Worm (Caenorhabditis elegans) whole organism, L4 larva: ENCODE data around the gene F11D11.6.

ENCODE experiments used
- F49E8.2 ChIP-seq: sonication (generic microtip); optimal IDR thresholded peaks from 2 replicates; lab custom pipeline; 2016; ENCODE audit warnings: missing compliant biosample characterization, mild to moderate bottlenecking, missing genetic modification characterization, borderline replicate concordance
- Y48G9A.11 ChIP-seq: fragments of 200-800 bp; sonication (Bioruptor generic); IDR thresholded peaks from 2 replicates; pipeline ENCODE4 v1.3.6; 2022; ENCODE audit warnings: missing genetic modification reagents, missing genetic modification characterization, missing compliant biosample characterization
- Y5F2A.4 ChIP-seq: fragments of 200-800 bp; sonication (Bioruptor generic); optimal IDR thresholded peaks from 2 replicates; lab custom pipeline; 2018; ENCODE audit warnings: mild to moderate bottlenecking, missing genetic modification characterization, missing compliant biosample characterization
- aly-2 ChIP-seq: sonication (generic microtip); optimal IDR thresholded peaks from 2 replicates; lab custom pipeline; 2018; ENCODE audit warnings: missing biosample characterization, missing genetic modification characterization
- attf-4 ChIP-seq: sonication (generic microtip); optimal IDR thresholded peaks from 3 replicates; lab custom pipeline; 2017; ENCODE audit warnings: missing biosample characterization, missing genetic modification characterization
- ceh-20 ChIP-seq: fragments of 200-800 bp; sonication (Bioruptor generic); IDR thresholded peaks from 2 replicates; pipeline ENCODE4 v1.3.6; 2022; ENCODE audit warnings: missing genetic modification reagents, missing genetic modification characterization, missing compliant biosample characterization
- ctbp-1 ChIP-seq: fragments of 200-800 bp; sonication (Bioruptor generic); IDR thresholded peaks from 2 replicates; pipeline ENCODE4 v1.3.6; 2022; ENCODE audit warnings: missing genetic modification reagents, missing genetic modification characterization, missing compliant biosample characterization
- daf-8 ChIP-seq: fragments of 200-800 bp; sonication (Bioruptor generic); IDR thresholded peaks from 2 replicates; pipeline ENCODE4 v1.3.6; 2022; ENCODE audit warnings: missing genetic modification characterization, missing compliant biosample characterization
- dpl-1 ChIP-seq: fragments of 150-350 bp; optimal IDR thresholded peaks from 2 replicates; lab custom pipeline; 2014; ENCODE audit warnings: missing biosample characterization, missing genetic modification reagents, missing genetic modification characterization
- duxl-1 ChIP-seq: sonication (generic microtip); optimal IDR thresholded peaks from 2 replicates; lab custom pipeline; 2016; ENCODE audit warnings: mild to moderate bottlenecking, missing genetic modification characterization, moderate library complexity, missing compliant biosample characterization; ENCODE audit not compliant: poor library complexity
- gei-8 ChIP-seq: fragments of 200-800 bp; sonication (Bioruptor generic); optimal IDR thresholded peaks from 2 replicates; lab custom pipeline; 2018; ENCODE audit warnings: mild to moderate bottlenecking, missing genetic modification characterization, missing compliant biosample characterization
- hlh-11 ChIP-seq: fragments of 200-800 bp; sonication (Bioruptor generic); optimal IDR thresholded peaks from 2 replicates; lab custom pipeline; 2018; ENCODE audit warnings: mild to moderate bottlenecking, missing genetic modification characterization, missing compliant biosample characterization
- jun-1 ChIP-seq: fragments of 150-350 bp; optimal IDR thresholded peaks from 2 replicates; lab custom pipeline; 2014; ENCODE audit warnings: missing biosample characterization, missing genetic modification reagents, missing genetic modification characterization
- lin-13 ChIP-seq: fragments of 150-350 bp; optimal IDR thresholded peaks from 2 replicates; lab custom pipeline; 2014; ENCODE audit warnings: missing biosample characterization, missing genetic modification reagents, missing genetic modification characterization
- lin-29 ChIP-seq: fragments of 200-800 bp; sonication (Bioruptor generic); IDR thresholded peaks from 2 replicates; pipeline ENCODE4 v1.3.6; 2022; ENCODE audit warnings: missing genetic modification reagents, missing genetic modification characterization, missing compliant biosample characterization
- mes-2 ChIP-seq: sonication (generic microtip); optimal IDR thresholded peaks from 2 replicates; lab custom pipeline; 2016; ENCODE audit warnings: missing genotype, mild to moderate bottlenecking, missing genetic modification characterization, missing compliant biosample characterization; ENCODE audit not compliant: poor library complexity, severe bottlenecking
- mxl-2 ChIP-seq: fragments of 200-800 bp; sonication (Bioruptor generic); conservative IDR thresholded peaks from 2 replicates; pipeline ENCODE4 v1.3.6; 2022; ENCODE audit warnings: missing genetic modification reagents, missing genetic modification characterization, missing compliant biosample characterization
- mxl-3 ChIP-seq: fragments of 200-800 bp; sonication (Bioruptor generic); optimal IDR thresholded peaks from 2 replicates; lab custom pipeline; 2018; ENCODE audit warnings: mild to moderate bottlenecking, missing genetic modification characterization, missing compliant biosample characterization
- nhr-25 ChIP-seq: sonication (generic microtip); optimal IDR thresholded peaks from 2 replicates; lab custom pipeline; 2017; ENCODE audit warnings: missing genetic modification characterization, mild to moderate bottlenecking, missing compliant biosample characterization, antibody characterized with exemption, moderate library complexity, borderline replicate concordance; ENCODE audit not compliant: insufficient read depth
- nhr-28 ChIP-seq: fragments of 150-350 bp; optimal IDR thresholded peaks from 2 replicates; lab custom pipeline; 2014; ENCODE audit warnings: missing biosample characterization, missing genetic modification characterization
- nhr-48 ChIP-seq: sonication (generic microtip); optimal IDR thresholded peaks from 2 replicates; lab custom pipeline; 2016; ENCODE audit warnings: mild to moderate bottlenecking, missing genetic modification characterization, missing compliant biosample characterization
- nhr-76 ChIP-seq: fragments of 150-350 bp; optimal IDR thresholded peaks from 2 replicates; lab custom pipeline; 2014; ENCODE audit warnings: missing biosample characterization, missing genetic modification characterization
- pha-4 ChIP-seq, 2 experiments: fragments of 150-350 bp in 1 of 2; fragments of 200-800 bp in 1 of 2; sonication (Bioruptor generic) in 1 of 2; IDR thresholded peaks in 1 of 2; optimal IDR thresholded peaks in 1 of 2; 2 replicates each; pipeline versions ENCODE4 v1.3.6 to Lab custom; 2014 to 2022; ENCODE audit warnings: missing genetic modification characterization in 2 of 2, missing genetic modification reagents in 2 of 2, missing biosample characterization in 1 of 2, missing compliant biosample characterization in 1 of 2
- php-3 ChIP-seq: fragments of 200-800 bp; sonication (Bioruptor generic); IDR thresholded peaks from 2 replicates; pipeline ENCODE4 v1.3.6; 2022; ENCODE audit warnings: missing genetic modification reagents, missing genetic modification characterization, missing compliant biosample characterization
- snpc-1.2 ChIP-seq: fragments of 200-800 bp; sonication (Bioruptor generic); IDR thresholded peaks from 2 replicates; pipeline ENCODE4 v1.3.6; 2022; ENCODE audit warnings: missing genetic modification reagents, missing genetic modification characterization, missing compliant biosample characterization
- spr-3 ChIP-seq: fragments of 200-800 bp; sonication (Bioruptor generic); optimal IDR thresholded peaks from 2 replicates; lab custom pipeline; 2018; ENCODE audit warnings: mild to moderate bottlenecking, missing genetic modification characterization, missing compliant biosample characterization
- tra-1 ChIP-seq: fragments of 200-800 bp; sonication (Bioruptor generic); IDR thresholded peaks from 2 replicates; pipeline ENCODE4 v1.3.6; 2022; ENCODE audit warnings: missing genetic modification reagents, missing genetic modification characterization, missing compliant biosample characterization
- unc-62 ChIP-seq, 3 experiments: fragments of 150-350 bp in 1 of 3; sonication (generic microtip); optimal IDR thresholded peaks in 2 of 3; peaks in 1 of 3; 1 replicate in 1 of 3; 2 replicates in 2 of 3; lab custom pipeline; 2014 to 2017; ENCODE audit warnings: missing biosample characterization in 3 of 3, missing genetic modification characterization in 3 of 3, missing genetic modification reagents in 3 of 3, missing genotype in 1 of 3
- zfp-2 ChIP-seq: sonication (generic microtip); optimal IDR thresholded peaks from 2 replicates; lab custom pipeline; 2016; ENCODE audit warnings: mild to moderate bottlenecking, missing genetic modification characterization, missing compliant biosample characterization
- zfp-3 ChIP-seq: fragments of 200-800 bp; sonication (Bioruptor generic); conservative IDR thresholded peaks from 2 replicates; pipeline ENCODE4 v1.3.6; 2022; ENCODE audit warnings: missing genetic modification reagents, missing genetic modification characterization, missing compliant biosample characterization
- zip-11 ChIP-seq: fragments of 200-800 bp; sonication (Bioruptor generic); IDR thresholded peaks from 2 replicates; pipeline ENCODE4 v1.3.6; 2022; ENCODE audit warnings: missing genetic modification characterization, missing compliant biosample characterization
- ztf-7 ChIP-seq: fragments of 150-350 bp; optimal IDR thresholded peaks from 2 replicates; lab custom pipeline; 2014; ENCODE audit warnings: missing biosample characterization, missing genetic modification characterization

The F11D11.6 gene

DNA sequence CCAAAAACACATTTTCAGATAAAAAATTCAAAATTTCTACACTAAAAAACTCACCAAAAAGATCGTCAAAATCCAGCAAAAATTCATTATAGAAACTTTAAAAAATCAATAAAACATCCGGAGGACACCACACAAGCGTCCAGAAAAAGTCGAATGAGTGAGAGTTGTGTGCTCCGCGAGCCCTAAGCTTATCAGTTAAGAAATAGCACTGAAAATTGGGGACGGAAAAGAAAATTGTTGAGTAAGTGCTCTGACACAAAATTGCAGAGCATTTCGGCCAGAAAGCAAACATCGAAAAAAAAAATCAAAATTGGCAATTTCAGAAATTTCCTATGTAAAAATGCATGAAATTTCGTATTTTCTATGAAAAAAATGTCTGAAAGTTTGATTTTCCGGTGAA lies 15.3 kb downstream of the F11D11.6 start:
- TF ChIP-seq nhr-28 (peak; percentile 1), duxl-1 (tag; lab: Kevin White, UChicago) (peak; percentile 93), hlh-11 (tag; lab: Kevin White, UChicago) (no peak), snpc-1.2 (GFP tag; lab: Robert Waterston, UW) (no peak)

DNA sequence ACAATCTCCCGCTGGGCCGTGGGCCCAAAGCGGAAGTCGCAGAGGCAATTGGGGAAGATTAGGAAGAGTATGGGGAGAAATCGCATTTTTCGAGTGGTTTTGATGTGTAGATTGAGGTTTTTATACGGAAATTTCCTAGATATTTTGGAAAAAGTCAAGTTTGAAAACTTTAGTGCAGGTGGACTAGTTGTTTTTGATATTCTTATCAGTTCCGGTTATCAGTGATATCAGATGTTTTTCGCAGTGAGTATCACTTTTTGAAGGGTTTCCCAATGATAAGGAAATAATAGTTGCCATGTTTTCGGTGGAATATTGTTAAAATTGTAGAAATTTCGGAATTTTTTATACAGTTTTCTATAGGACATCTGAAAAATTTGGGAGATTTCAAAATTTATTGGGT lies 18.6 kb downstream of the F11D11.6 start, which contains the start of gene scl-20:
Gene scl-20, minus strand, starts transcription at position 101 of the 400 bp plus-strand sequence.
- TF ChIP-seq ctbp-1 (GFP tag; lab: Robert Waterston, UW) (no peak), Y48G9A.11 (GFP tag; lab: Robert Waterston, UW) (no peak), zip-11 (GFP tag; lab: Robert Waterston, UW) (no peak), lin-29 (GFP tag; lab: Robert Waterston, UW) (no peak), tra-1 (GFP tag; lab: Robert Waterston, UW) (no peak), ceh-20 (GFP tag; lab: Robert Waterston, UW) (no peak), jun-1 (no peak), nhr-25 (tag; lab: Kevin White, UChicago) (no peak), F49E8.2 (no peak), spr-3 (GFP tag; lab: Kevin White, UChicago) (no peak), daf-8 (GFP tag; lab: Robert Waterston, UW) (no peak), mes-2 (no peak), nhr-76 (tag; lab: Kevin White, UChicago) (no peak), duxl-1 (tag; lab: Kevin White, UChicago) (no peak), unc-62 (GFP tag; optimal IDR thresholded peaks at IDR 0.05 in 1 of 2; lab: Kevin White, UChicago) (no peak), unc-62 (tag; optimal IDR thresholded peaks at IDR 0.05; lab: Kevin White, UChicago) (no peak), aly-2 (tag; lab: Kevin White, UChicago) (no peak), pha-4 (GFP tag; IDR thresholded peaks at IDR 0.05; lab: Robert Waterston, UW) (no peak), pha-4 (tag; optimal IDR thresholded peaks at IDR 0.05; lab: Kevin White, UChicago) (no peak)

DNA sequence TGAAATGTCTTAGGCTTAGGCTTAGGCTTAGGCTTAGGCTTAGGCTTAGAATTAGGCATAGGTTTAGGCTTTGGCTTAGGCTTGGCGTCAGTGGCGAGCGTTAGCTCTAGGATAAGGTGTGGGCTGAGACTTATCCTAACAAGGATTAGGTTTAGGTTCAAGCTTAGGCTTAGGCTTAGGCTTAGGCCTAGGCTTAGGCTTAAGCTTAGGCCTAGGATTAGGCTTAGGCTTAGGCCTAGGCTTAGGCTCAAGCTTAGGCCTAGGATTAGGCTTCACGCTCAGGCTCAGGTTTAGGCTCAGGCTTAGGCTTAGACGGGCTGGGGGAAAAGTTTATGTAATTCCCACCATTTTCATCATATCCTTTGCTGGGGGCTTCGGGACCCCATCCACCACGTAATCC lies 19.0 kb downstream of the F11D11.6 start:
- no peak for TF ChIP-seq dpl-1 (GFP tag; lab: Kevin White, UChicago)
- TF ChIP-seq Y5F2A.4 (GFP tag; lab: Kevin White, UChicago): no peak
- no peak for TF ChIP-seq mxl-3 (GFP tag; lab: Kevin White, UChicago)
- TF ChIP-seq nhr-76 (tag; lab: Kevin White, UChicago): no peak
- no peak for TF ChIP-seq zfp-3 (GFP tag; lab: Robert Waterston, UW)

DNA sequence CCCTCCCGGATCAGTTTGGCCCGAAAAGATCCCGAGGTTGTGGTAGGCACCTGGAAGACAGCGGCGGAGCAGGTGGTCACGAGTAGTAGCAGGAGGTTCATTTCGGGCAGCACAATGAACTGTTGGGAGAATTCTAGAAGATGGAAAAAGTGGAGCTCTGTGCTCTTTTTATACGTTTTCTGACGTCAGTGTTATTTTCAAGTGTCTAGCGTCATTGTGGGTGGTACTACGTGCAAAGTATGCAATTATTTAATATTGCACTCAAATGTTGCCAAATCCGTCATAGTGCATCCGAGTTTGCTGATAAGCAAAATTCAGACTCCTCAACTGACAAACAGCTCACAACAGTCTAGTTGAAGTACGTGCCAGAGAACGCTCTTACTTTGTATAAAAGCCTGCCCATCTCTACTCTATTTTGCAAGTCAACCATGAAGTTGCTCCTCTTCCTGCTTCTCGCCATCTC lies 21.3 kb downstream of the F11D11.6 start, which contains the start of the genes asp-18 and scl-19:
Gene asp-18, minus strand, starts transcription at position 101 of the 463 bp plus-strand sequence.
Gene scl-19, plus strand, starts transcription at position 413 of the 463 bp plus-strand sequence.
- TF ChIP-seq mxl-2 (GFP tag; lab: Robert Waterston, UW) (no peak), lin-13 (GFP tag; lab: Kevin White, UChicago) (no peak), gei-8 (GFP tag; lab: Kevin White, UChicago) (no peak), nhr-48 (tag; lab: Kevin White, UChicago) (no peak), ztf-7 (no peak), php-3 (GFP tag; lab: Robert Waterston, UW) (no peak), unc-62 (GFP tag; optimal IDR thresholded peaks at IDR 0.05 in 1 of 2; lab: Kevin White, UChicago) (no peak), unc-62 (tag; optimal IDR thresholded peaks at IDR 0.05; lab: Kevin White, UChicago) (no peak), attf-4 (tag; lab: Kevin White, UChicago) (no peak), zfp-2 (no peak)
